Worm (Caenorhabditis elegans) whole organism, young adult: ENCODE data around the gene gfm-1.

Source experiments
- C17E4.6 ChIP-seq: fragments of 200-800 bp; sonication (Bioruptor generic); IDR thresholded peaks from 2 replicates; pipeline ENCODE4 v1.3.6; 2022; ENCODE audit warnings: missing genetic modification reagents, missing genetic modification characterization, missing compliant biosample characterization
- F10E7.11 ChIP-seq: sonication (generic microtip); optimal IDR thresholded peaks from 2 replicates; lab custom pipeline; 2017; ENCODE audit warnings: mild to moderate bottlenecking, missing genetic modification characterization, moderate library complexity, missing compliant biosample characterization
- ama-1 ChIP-seq, 3 experiments: fragments of 150-350 bp in 1 of 3; sonication (generic microtip) in 2 of 3; optimal IDR thresholded peaks; 2 replicates each; lab custom pipeline; 2014 to 2018; ENCODE audit warnings: missing biosample characterization in 2 of 3, missing genetic modification characterization in 2 of 3, missing genetic modification reagents in 2 of 3
- atf-7 ChIP-seq: sonication (generic microtip); optimal IDR thresholded peaks from 2 replicates; lab custom pipeline; 2017; ENCODE audit warnings: mild to moderate bottlenecking, missing genetic modification characterization, missing compliant biosample characterization
- ceh-100 ChIP-seq: fragments of 200-800 bp; sonication (Bioruptor generic); IDR thresholded peaks from 2 replicates; pipeline ENCODE4 v1.3.6; 2022; ENCODE audit warnings: missing genetic modification reagents, missing genetic modification characterization, missing compliant biosample characterization
- pha-4 ChIP-seq: fragments of 150-350 bp; sonication (generic microtip); optimal IDR thresholded peaks from 2 replicates; lab custom pipeline; 2014; ENCODE audit warnings: missing biosample characterization, missing genetic modification reagents, missing genetic modification characterization
- unc-130 ChIP-seq: sonication (generic microtip); optimal IDR thresholded peaks from 2 replicates; lab custom pipeline; 2016; ENCODE audit warnings: missing genetic modification reagents, missing genetic modification characterization, missing compliant biosample characterization
- unc-62 ChIP-seq: fragments of 150-350 bp; optimal IDR thresholded peaks from 2 replicates; lab custom pipeline; 2014; ENCODE audit warnings: missing biosample characterization, missing genetic modification reagents, missing genetic modification characterization
- xnd-1 ChIP-seq: sonication (generic microtip); optimal IDR thresholded peaks from 2 replicates; lab custom pipeline; 2016; ENCODE audit warnings: missing genotype, missing genetic modification reagents, missing genetic modification characterization, missing compliant biosample characterization

DNA sequence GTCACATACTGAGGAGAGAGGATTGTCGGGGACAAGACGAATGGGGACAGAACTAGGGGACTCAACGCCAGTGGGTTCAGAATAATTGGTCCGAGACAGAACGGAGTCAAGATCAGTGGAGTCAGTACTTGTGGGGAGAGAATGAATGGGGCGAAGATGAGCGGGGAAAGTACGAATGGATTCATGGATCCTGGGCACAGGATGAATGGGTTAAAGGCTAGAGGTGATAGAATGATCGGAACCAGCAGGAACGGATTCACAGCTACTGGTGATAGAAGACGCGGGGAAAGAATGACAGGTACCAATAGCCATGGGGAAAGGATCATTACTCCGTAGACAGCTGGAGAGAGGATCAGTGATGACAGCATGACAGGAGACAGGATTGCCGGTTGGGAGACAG lies 22.3 kb downstream of the gfm-1 start:
- TF ChIP-seq ceh-100 (GFP tag; lab: Robert Waterston, UW) (no peak), atf-7 (tag; lab: Kevin White, UChicago) (no peak), pha-4 (no peak), F10E7.11 (tag; lab: Kevin White, UChicago) (no peak), ama-1 (optimal IDR thresholded peaks at IDR 0.05; lab: Kevin White, UChicago) (no peak), ama-1 (GFP tag; optimal IDR thresholded peaks at IDR 0.05; lab: Kevin White, UChicago) (no peak), unc-62 (GFP tag; lab: Kevin White, UChicago) (no peak), xnd-1 (no peak), unc-130 (no peak), C17E4.6 (no peak)
